Worm (Caenorhabditis elegans): ENCODE measurements around the gene K11H12.9.

The K11H12.9 gene

ce11 chrIV:649365-649764 is at the start of gene K11H12.9:
TSS of gene K11H12.9 (plus strand) at chrIV:649665.
- TF ChIP-seq ref-2 (tag; optimal IDR thresholded peaks at IDR 0.05), result no peak
- no peak for TF ChIP-seq sox-4 (tag; optimal IDR thresholded peaks at IDR 0.05)
- TF ChIP-seq ceh-34 (tag; optimal IDR thresholded peaks at IDR 0.05), result no peak
- no peak for TF ChIP-seq T23F11.4 (GFP tag; optimal IDR thresholded peaks at IDR 0.05)
- TF ChIP-seq sox-2 (GFP tag; IDR thresholded peaks at IDR 0.05), result no peak
- no peak for TF ChIP-seq zip-5 (tag; optimal IDR thresholded peaks at IDR 0.05)

DNA sequence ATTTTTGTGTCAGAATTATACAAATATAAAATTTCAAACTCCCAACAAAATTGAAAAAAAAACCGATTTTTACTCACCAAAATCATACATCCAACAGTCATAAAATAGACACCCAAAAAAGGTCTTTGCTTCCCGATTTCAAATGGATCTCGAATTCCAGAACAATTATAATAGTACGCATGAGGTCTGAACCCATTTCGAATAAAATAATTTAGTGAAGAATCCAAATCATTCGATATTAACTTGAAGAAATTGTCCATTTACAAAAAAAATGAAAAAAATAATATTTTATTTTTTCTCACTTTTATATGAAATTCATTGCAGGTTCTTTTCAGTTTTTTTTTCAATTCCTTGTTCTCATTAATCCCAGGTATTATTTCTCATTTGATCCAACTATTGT is 47.9 kb upstream of the K11H12.9 start, which contains the start of gene srt-59:
TSS of gene srt-59 (minus strand) at position 101 of the 400 bp plus-strand sequence.
- TF ChIP-seq nfya-1 (tag; optimal IDR thresholded peaks at IDR 0.05), result no peak

ce11 chrIV:603543-603942 is 45.9 kb upstream of the K11H12.9 start, which contains the start of gene prmt-4:
TSS of gene prmt-4 (minus strand) at chrIV:603643.
- TF ChIP-seq dmd-4 (tag; optimal IDR thresholded peaks at IDR 0.05; ENCODE audit: borderline replicate concordance) (no peak), hlh-15 (tag; optimal IDR thresholded peaks at IDR 0.05) (no peak), ceh-19 (GFP tag; optimal IDR thresholded peaks at IDR 0.05) (no peak), odd-2 (tag; optimal IDR thresholded peaks at IDR 0.05) (no peak), ceh-9 (tag; optimal IDR thresholded peaks at IDR 0.05) (no peak), ceh-45 (GFP tag; IDR thresholded peaks at IDR 0.05) (no peak), T23F11.4 (GFP tag; optimal IDR thresholded peaks at IDR 0.05) (no peak), rnt-1 (tag; optimal IDR thresholded peaks at IDR 0.05) (no peak), ahr-1 (tag; optimal IDR thresholded peaks at IDR 0.05) (no peak), pha-2 (tag; optimal IDR thresholded peaks at IDR 0.05) (no peak), F13H6.1 (tag; optimal IDR thresholded peaks at IDR 0.05) (no peak), C38D4.7 (GFP tag; optimal IDR thresholded peaks at IDR 0.05) (no peak), K09A11.1 (tag; optimal IDR thresholded peaks at IDR 0.05; ENCODE audit: insufficient read depth) (no peak), nhr-232 (tag; optimal IDR thresholded peaks at IDR 0.05) (no peak), tbx-2 (tag; optimal IDR thresholded peaks at IDR 0.05) (no peak), ceh-2 (tag; optimal IDR thresholded peaks at IDR 0.05) (no peak), nhr-11 (tag; optimal IDR thresholded peaks at IDR 0.05) (no peak)

DNA sequence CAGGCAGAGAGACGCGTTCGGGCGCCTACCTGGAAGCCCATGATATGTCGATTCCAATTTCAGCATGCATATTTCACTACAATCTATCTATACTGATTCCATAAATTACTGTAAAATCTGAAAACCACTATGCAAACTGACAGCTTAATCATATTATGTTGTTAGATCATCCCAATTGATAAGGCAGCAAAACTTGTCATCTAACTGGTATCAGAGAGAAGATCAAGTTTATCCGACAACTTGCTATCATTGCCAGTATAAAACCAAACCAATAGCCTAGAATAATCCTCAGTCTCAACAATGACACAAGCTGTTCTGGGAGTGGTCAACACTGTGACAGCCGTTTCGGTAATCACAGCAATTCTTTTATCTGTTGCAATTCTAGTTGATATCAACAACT is 45.3 kb upstream of the K11H12.9 start, which contains the start of gene col-102:
TSS of gene col-102 (plus strand) at position 301 of the 400 bp plus-strand sequence.
- TF ChIP-seq nfya-1 (tag; optimal IDR thresholded peaks at IDR 0.05) (no peak), ceh-24 (tag; optimal IDR thresholded peaks at IDR 0.05) (no peak), ceh-18 (tag; optimal IDR thresholded peaks at IDR 0.05) (no peak), ceh-19 (GFP tag; optimal IDR thresholded peaks at IDR 0.05) (no peak), sox-2 (GFP tag; IDR thresholded peaks at IDR 0.05) (no peak), zip-5 (tag; optimal IDR thresholded peaks at IDR 0.05) (no peak), ceh-6 (GFP tag; optimal IDR thresholded peaks at IDR 0.05) (no peak), pha-2 (tag; optimal IDR thresholded peaks at IDR 0.05) (no peak), fkh-6 (tag; optimal IDR thresholded peaks at IDR 0.05) (no peak)

ce11 chrIV:604817-605216 is 44.6 kb upstream of the K11H12.9 start:
- no peak for TF ChIP-seq ahr-1 (tag; optimal IDR thresholded peaks at IDR 0.05)
- TF ChIP-seq ceh-30 (tag; optimal IDR thresholded peaks at IDR 0.05), result no peak
- TF ChIP-seq ceh-45 (GFP tag; IDR thresholded peaks at IDR 0.05), result no peak
- no peak for TF ChIP-seq ceh-24 (tag; optimal IDR thresholded peaks at IDR 0.05)

DNA sequence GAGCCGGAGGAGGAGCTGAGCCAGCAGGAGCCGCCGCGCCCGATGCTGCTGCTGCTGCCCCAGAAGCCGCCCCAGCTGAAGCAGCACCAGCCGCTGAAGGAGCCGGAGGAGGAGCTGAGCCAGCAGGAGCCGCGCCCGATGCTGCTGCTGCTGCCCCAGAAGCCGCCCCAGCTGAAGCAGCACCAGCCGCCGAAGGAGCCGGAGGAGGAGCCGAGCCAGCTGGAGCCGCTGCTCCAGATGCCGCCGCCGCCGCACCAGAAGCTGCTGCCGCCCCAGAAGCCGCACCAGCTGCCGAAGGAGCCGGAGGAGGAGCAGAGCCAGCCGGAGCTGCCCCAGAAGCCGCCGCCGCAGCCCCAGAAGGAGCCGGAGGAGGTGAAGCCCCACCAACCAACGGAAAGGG is 44.0 kb upstream of the K11H12.9 start:
- TF ChIP-seq dve-1 (tag; optimal IDR thresholded peaks at IDR 0.05) (no peak), odd-2 (tag; optimal IDR thresholded peaks at IDR 0.05) (no peak), fkh-10 (GFP tag; optimal IDR thresholded peaks at IDR 0.05) (no peak), madf-2 (tag; optimal IDR thresholded peaks at IDR 0.05) (no peak), ceh-34 (tag; optimal IDR thresholded peaks at IDR 0.05) (no peak), gmeb-2 (tag; optimal IDR thresholded peaks at IDR 0.05) (no peak), zip-5 (tag; optimal IDR thresholded peaks at IDR 0.05) (no peak), elt-4 (tag; optimal IDR thresholded peaks at IDR 0.05) (no peak), ceh-24 (tag; optimal IDR thresholded peaks at IDR 0.05) (no peak), fkh-6 (tag; optimal IDR thresholded peaks at IDR 0.05) (no peak), hlh-13 (GFP tag; optimal IDR thresholded peaks at IDR 0.05) (no peak), hlh-15 (tag; optimal IDR thresholded peaks at IDR 0.05) (no peak)
